Fruit fly (Drosophila melanogaster): ENCODE results near the gene CG10352.
A peak's percentile ranks its signal among the peaks of the same experiment; 100 is the strongest.

Gene CG10352

dm6 chrX:11893643-11894042 lies 16.7 kb upstream of the CG10352 start, which contains the start of gene wisp:
Gene wisp, plus strand, starts transcription at chrX:11893943.
- TF ChIP-seq Pif1B (GFP tag; optimal IDR thresholded peaks at IDR 0.05) (no peak), Pif1A (GFP tag; optimal IDR thresholded peaks at IDR 0.05) (no peak), D1 (tag; optimal IDR thresholded peaks at IDR 0.05) (no peak)

- TF ChIP-seq rn (GFP tag; IDR thresholded peaks at IDR 0.05) = no peak
These were observed 14.8 kb upstream of the CG10352 start, which contains the start of gene sicily for dm6 chrX:11891682-11892179. Gene sicily, plus strand, starts transcription at chrX:11891732.

- TF ChIP-seq CG14655 (GFP tag; optimal IDR thresholded peaks at IDR 0.05) = no peak
- TF ChIP-seq CG12605 (GFP tag; IDR thresholded peaks at IDR 0.05) = peak; percentile 22; the same call in 1 of the 2 replicates
These were observed 11.2 kb upstream of the CG10352 start, which contains the start of gene CG1840 for dm6 chrX:11888142-11888541. Gene CG1840, plus strand, starts transcription at chrX:11888352.

dm6 chrX:11886976-11887375 lies 10.0 kb upstream of the CG10352 start, which contains the start of the genes CG10353 and SelG:
Gene CG10353, minus strand, starts transcription at chrX:11887162.
Gene SelG, plus strand, starts transcription at chrX:11887284.
- TF ChIP-seq EcR (GFP tag; optimal IDR thresholded peaks at IDR 0.05) (no peak), CG4496 (GFP tag; IDR thresholded peaks at IDR 0.05) (no peak)

- TF ChIP-seq CG14655 (GFP tag; optimal IDR thresholded peaks at IDR 0.05) = no peak
- no peak for TF ChIP-seq CG12605 (GFP tag; IDR thresholded peaks at IDR 0.05)
- no peak for TF ChIP-seq CG32121 (GFP tag; IDR thresholded peaks at IDR 0.05)
- TF ChIP-seq CG13204 (GFP tag; optimal IDR thresholded peaks at IDR 0.05) = no peak
- no peak for TF ChIP-seq gl (tag; optimal IDR thresholded peaks at IDR 0.05)
These were observed 8.4 kb upstream of the CG10352 start for dm6 chrX:11885356-11885755.

- TF ChIP-seq CG8301 (tag; optimal IDR thresholded peaks at IDR 0.05) (no peak), fd96Ca (GFP tag; IDR thresholded peaks at IDR 0.05) (no peak), CG9948 (tag; optimal IDR thresholded peaks at IDR 0.05) (no peak), CG15710 (tag; optimal IDR thresholded peaks at IDR 0.05) (no peak), CG13204 (GFP tag; optimal IDR thresholded peaks at IDR 0.05) (no peak), Snoo (tag; optimal IDR thresholded peaks at IDR 0.05) (no peak)
These were observed 7.2 kb upstream of the CG10352 start for dm6 chrX:11884134-11884533.

- TF ChIP-seq CG17806 (tag; optimal IDR thresholded peaks at IDR 0.05) = no peak
- peak; percentile 28 for TF ChIP-seq CG8301 (tag; optimal IDR thresholded peaks at IDR 0.05)
- no peak for TF ChIP-seq Snoo (tag; optimal IDR thresholded peaks at IDR 0.05)
- TF ChIP-seq CG34367 (tag; optimal IDR thresholded peaks at IDR 0.05) = no peak
- no peak for TF ChIP-seq CG4496 (GFP tag; IDR thresholded peaks at IDR 0.05)
- no peak for TF ChIP-seq CG32121 (GFP tag; IDR thresholded peaks at IDR 0.05)
- TF ChIP-seq gl (tag; optimal IDR thresholded peaks at IDR 0.05) = no peak
- TF ChIP-seq Pif1B (GFP tag; optimal IDR thresholded peaks at IDR 0.05) = no peak
- TF ChIP-seq CG12605 (GFP tag; IDR thresholded peaks at IDR 0.05) = no peak
- TF ChIP-seq CG13204 (GFP tag; optimal IDR thresholded peaks at IDR 0.05) = no peak
- TF ChIP-seq CG14655 (GFP tag; optimal IDR thresholded peaks at IDR 0.05) = peak; percentile 39
- peak; percentile 32 for TF ChIP-seq CG15710 (tag; optimal IDR thresholded peaks at IDR 0.05)
- peak; percentile 15 for TF ChIP-seq CG9948 (tag; optimal IDR thresholded peaks at IDR 0.05)
- TF ChIP-seq D1 (tag; optimal IDR thresholded peaks at IDR 0.05) = no peak
- no peak for TF ChIP-seq EcR (GFP tag; optimal IDR thresholded peaks at IDR 0.05)
- no peak for TF ChIP-seq Ets98B (GFP tag; IDR thresholded peaks at IDR 0.05)
- no peak for TF ChIP-seq rn (GFP tag; IDR thresholded peaks at IDR 0.05)
- TF ChIP-seq CG10348 (GFP tag; IDR thresholded peaks at IDR 0.05) = no peak
- peak; percentile 24 for TF ChIP-seq Pif1A (GFP tag; optimal IDR thresholded peaks at IDR 0.05)
- TF ChIP-seq CG8159 (tag; optimal IDR thresholded peaks at IDR 0.05) = peak; percentile 44
- no peak for TF ChIP-seq fd96Ca (GFP tag; IDR thresholded peaks at IDR 0.05)
These were observed 5.5 kb upstream of the CG10352 start for dm6 chrX:11882447-11882846.

- TF ChIP-seq fd96Ca (GFP tag; IDR thresholded peaks at IDR 0.05) (no peak), gl (tag; optimal IDR thresholded peaks at IDR 0.05) (peak; percentile 33), EcR (GFP tag; optimal IDR thresholded peaks at IDR 0.05) (no peak), Pif1B (GFP tag; optimal IDR thresholded peaks at IDR 0.05) (no peak), Snoo (tag; optimal IDR thresholded peaks at IDR 0.05) (no peak), CG17806 (tag; optimal IDR thresholded peaks at IDR 0.05) (no peak)
These were observed 4.7 kb upstream of the CG10352 start for dm6 chrX:11881686-11882085.
